Fruit fly (Drosophila melanogaster) S2 (cell line): ENCODE results near the gene sick.

Experiments used
- CG8478 ChIP-seq: fragments of >200 bp; optimal IDR thresholded peaks from 2 replicates; lab custom pipeline; 2018
- CTCF ChIP-seq, 2 experiments: fragments of >200 bp; optimal IDR thresholded peaks; 2 replicates each; lab custom pipeline; 2018

- TF ChIP-seq CG8478 (lab: Kevin White, UChicago) (no peak), CTCF (optimal IDR thresholded peaks at IDR 0.05; lab: Kevin White, UChicago) (no peak)
Measured at dm6 chr2L:20002086-20002485, 205.9 kb downstream of the sick start.
